Worm (Caenorhabditis elegans): Measurements from ENCODE around the gene E04F6.4.

Gene E04F6.4

ce11 chrII:7200051-7200599 is 10.9 kb downstream of the E04F6.4 start, which contains the start of gene pcrg-1:
Gene pcrg-1 (plus strand): TSS chrII:7200549.
- TF ChIP-seq snpc-4 (tag; optimal IDR thresholded peaks at IDR 0.05) (peak; percentile 99), irx-1 (tag; optimal IDR thresholded peaks at IDR 0.05) (peak; percentile 80), nhr-20 (tag; optimal IDR thresholded peaks at IDR 0.05) (peak; percentile 89), F16B12.6 (tag; optimal IDR thresholded peaks at IDR 0.05) (peak; percentile 8), pqm-1 (tag; optimal IDR thresholded peaks at IDR 0.05) (no peak), C34B4.2 (tag; optimal IDR thresholded peaks at IDR 0.05) (no peak), sptf-1 (tag; optimal IDR thresholded peaks at IDR 0.05) (no peak), tlp-1 (tag; optimal IDR thresholded peaks at IDR 0.05) (no peak), sup-37 (GFP tag; optimal IDR thresholded peaks at IDR 0.05) (peak; percentile 84), lir-3 (tag; optimal IDR thresholded peaks at IDR 0.05; ENCODE audit: poor library complexity) (peak; percentile 85), aly-2 (tag; optimal IDR thresholded peaks at IDR 0.05) (peak; percentile 36), unc-62 (GFP tag; optimal IDR thresholded peaks at IDR 0.05) (no peak), pag-3 (tag; optimal IDR thresholded peaks at IDR 0.05; ENCODE audit: borderline replicate concordance, insufficient read depth) (no peak), nhr-237 (tag; optimal IDR thresholded peaks at IDR 0.05) (no peak), mdl-1 (tag; optimal IDR thresholded peaks at IDR 0.05) (peak in 1 of 2 experiments; percentile 77), nhr-90 (tag; optimal IDR thresholded peaks at IDR 0.05; ENCODE audit: poor library complexity) (peak; percentile 89), efl-3 (GFP tag; optimal IDR thresholded peaks at IDR 0.05) (peak; percentile 61), nhr-77 (tag; optimal IDR thresholded peaks at IDR 0.05) (peak; percentile 41), unc-86 (tag; optimal IDR thresholded peaks at IDR 0.05) (peak; percentile 57), hpl-2 (GFP tag; optimal IDR thresholded peaks at IDR 0.05) (no peak), ceh-63 (GFP tag; optimal IDR thresholded peaks at IDR 0.05) (peak; percentile 67), fkh-8 (tag; optimal IDR thresholded peaks at IDR 0.05) (no peak), hlh-17 (GFP tag; optimal IDR thresholded peaks at IDR 0.05; ENCODE audit: borderline replicate concordance) (no peak), nhr-11 (tag; optimal IDR thresholded peaks at IDR 0.05) (no peak), vab-15 (tag; optimal IDR thresholded peaks at IDR 0.05) (no peak), dpl-1 (GFP tag; optimal IDR thresholded peaks at IDR 0.05) (peak; percentile 45 to 59 (median 56)), ceh-82 (tag; optimal IDR thresholded peaks at IDR 0.05) (peak; percentile 40 to 76 (median 73)), sox-4 (tag; optimal IDR thresholded peaks at IDR 0.05) (peak; percentile 36), nhr-85 (tag) (peak; percentile 92), ces-1 (GFP tag; optimal IDR thresholded peaks at IDR 0.05) (no peak), unc-30 (tag; optimal IDR thresholded peaks at IDR 0.05) (no peak), elt-3 (tag; optimal IDR thresholded peaks at IDR 0.05) (peak in 2 of 6 experiments; percentile 36 to 83), nhr-47 (tag; optimal IDR thresholded peaks at IDR 0.05) (peak; percentile 90), elt-2 (tag; optimal IDR thresholded peaks at IDR 0.05) (peak; percentile 76), lsy-2 (tag; optimal IDR thresholded peaks at IDR 0.05) (peak; percentile 54 to 81), ztf-4 (tag; optimal IDR thresholded peaks at IDR 0.05) (peak; percentile 9), ceh-8 (GFP tag; optimal IDR thresholded peaks at IDR 0.05) (peak; percentile 72), mef-2 (tag; optimal IDR thresholded peaks at IDR 0.05) (peak; percentile 23), jun-1 (tag; optimal IDR thresholded peaks at IDR 0.05) (peak; percentile 39), lin-14 (GFP tag; optimal IDR thresholded peaks at IDR 0.05) (peak; percentile 86), nhr-84 (tag; optimal IDR thresholded peaks at IDR 0.05) (no peak), fos-1 (tag; optimal IDR thresholded peaks at IDR 0.05) (peak; percentile 57), isw-1 (GFP tag; IDR thresholded peaks at IDR 0.05) (peak; percentile 42), rnt-1 (tag; optimal IDR thresholded peaks at IDR 0.05) (peak; percentile 89), ama-1 (optimal IDR thresholded peaks at IDR 0.05) (no peak), xbp-1 (tag; optimal IDR thresholded peaks at IDR 0.05) (peak; percentile 76), grh-1 (GFP tag; IDR thresholded peaks at IDR 0.05) (peak; percentile 77), lin-39 (tag; optimal IDR thresholded peaks at IDR 0.05) (peak; percentile 71), dsc-1 (tag; optimal IDR thresholded peaks at IDR 0.05) (peak; percentile 87), tbx-2 (tag; optimal IDR thresholded peaks at IDR 0.05) (peak; percentile 83), Y116A8C.19 (tag; optimal IDR thresholded peaks at IDR 0.05; ENCODE audit: borderline replicate concordance) (peak; percentile 15), ceh-88 (GFP tag; IDR thresholded peaks at IDR 0.05) (peak; percentile 76)
